Worm (Caenorhabditis elegans): ENCODE measurements around the gene C34H4.1.

C34H4.1 gene

DNA sequence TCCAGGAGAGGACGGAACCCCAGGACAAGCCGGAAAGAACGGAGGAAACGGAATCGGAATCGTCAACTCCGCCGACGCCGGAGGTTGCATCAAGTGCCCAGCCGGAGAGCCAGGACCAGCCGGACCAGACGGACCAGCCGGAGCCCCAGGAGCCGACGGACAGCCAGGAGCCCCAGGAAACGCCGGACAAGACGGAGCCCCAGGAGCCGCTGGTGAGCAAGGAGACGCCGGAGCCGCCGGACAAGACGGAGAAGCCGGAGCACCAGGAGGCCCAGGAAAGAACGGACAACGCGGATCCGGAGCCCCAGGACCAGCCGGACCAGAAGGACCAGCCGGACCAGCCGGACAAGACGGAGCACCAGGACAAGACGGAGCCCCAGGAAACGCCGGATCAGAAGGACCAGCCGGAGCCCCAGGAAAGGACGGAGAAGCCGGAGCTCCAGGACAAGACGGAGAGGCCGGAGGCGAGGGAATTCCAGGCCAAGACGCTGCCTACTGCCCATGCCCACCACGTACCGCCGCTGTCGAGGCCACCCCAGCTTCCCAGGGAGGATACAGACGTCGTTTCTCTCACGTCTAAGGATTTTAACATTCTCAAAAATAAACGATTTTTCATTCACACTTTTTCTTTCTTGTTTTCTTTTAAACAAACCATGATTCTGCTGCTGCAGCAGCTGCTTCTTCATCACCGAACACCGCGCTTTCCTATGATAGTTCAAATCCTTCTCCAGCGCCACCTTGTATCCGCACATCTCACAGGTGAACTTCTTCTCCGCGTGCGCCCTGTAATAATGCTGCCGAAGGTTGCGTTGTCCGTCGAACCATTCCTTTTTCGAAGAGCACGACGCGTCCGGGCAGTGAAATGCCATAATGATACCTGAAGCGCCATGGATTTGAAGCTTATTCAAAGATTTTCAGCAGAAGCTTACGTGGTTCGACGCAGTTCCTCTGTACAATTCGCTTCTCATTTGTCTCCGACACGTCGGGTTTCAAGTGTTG, 6.0 kb upstream of the C34H4.1 start:
- TF ChIP-seq ama-1 (optimal IDR thresholded peaks at IDR 0.05) = peak; percentile 86
- TF ChIP-seq nfya-1 (tag; optimal IDR thresholded peaks at IDR 0.05; ENCODE audit: insufficient read depth) = peak; percentile 1
- no peak for TF ChIP-seq nhr-77 (tag; optimal IDR thresholded peaks at IDR 0.05)
- peak; percentile 65 for TF ChIP-seq nhr-25 (tag; optimal IDR thresholded peaks at IDR 0.05)

- no peak for TF ChIP-seq daf-12 (tag; optimal IDR thresholded peaks at IDR 0.05)
- no peak for TF ChIP-seq nhr-25 (tag; optimal IDR thresholded peaks at IDR 0.05)
- TF ChIP-seq ztf-11 (tag; optimal IDR thresholded peaks at IDR 0.05) = no peak
- no peak for TF ChIP-seq ceh-28 (tag; optimal IDR thresholded peaks at IDR 0.05)
- no peak for TF ChIP-seq R02D3.7 (tag; optimal IDR thresholded peaks at IDR 0.05)
- no peak for TF ChIP-seq egl-27 (tag; optimal IDR thresholded peaks at IDR 0.05)
- TF ChIP-seq ceh-82 (tag; optimal IDR thresholded peaks at IDR 0.05) = no peak
- TF ChIP-seq ceh-16 (tag; optimal IDR thresholded peaks at IDR 0.05) = no peak
- TF ChIP-seq nhr-28 (tag; optimal IDR thresholded peaks at IDR 0.05) = no peak
- no peak for TF ChIP-seq nhr-67 (tag; optimal IDR thresholded peaks at IDR 0.05)
- TF ChIP-seq skn-1 (tag; optimal IDR thresholded peaks at IDR 0.05) = no peak
- no peak for TF ChIP-seq nhr-77 (tag; optimal IDR thresholded peaks at IDR 0.05)
- TF ChIP-seq pha-4 (tag; optimal IDR thresholded peaks at IDR 0.05) = no peak
- TF ChIP-seq aly-2 (tag; optimal IDR thresholded peaks at IDR 0.05) = no peak
These were observed 5.2 kb upstream of the C34H4.1 start, which contains the start of gene C34H4.5 for ce11 chrIV:1550131-1550530. Gene C34H4.5, minus strand, starts transcription at chrIV:1550231.

ce11 chrIV:1550578-1550977, 4.8 kb upstream of the C34H4.1 start, which contains the start of gene tag-244:
Gene tag-244, plus strand, starts transcription at chrIV:1550878.
- no peak for TF ChIP-seq nfya-1 (tag; optimal IDR thresholded peaks at IDR 0.05; ENCODE audit: insufficient read depth)
- TF ChIP-seq elt-2 (tag; optimal IDR thresholded peaks at IDR 0.05) = peak; percentile 19

- peak; percentile 53 for TF ChIP-seq pqm-1 (tag; optimal IDR thresholded peaks at IDR 0.05)
- no peak for TF ChIP-seq nhr-11 (tag; optimal IDR thresholded peaks at IDR 0.05)
- TF ChIP-seq elt-2 (tag; optimal IDR thresholded peaks at IDR 0.05) = peak; percentile 62
These were observed 2.0 kb upstream of the C34H4.1 start, which contains the start of gene C34H4.2 for ce11 chrIV:1553195-1553918. Gene C34H4.2, plus strand, starts transcription at chrIV:1553752.

- TF ChIP-seq daf-12 (tag; optimal IDR thresholded peaks at IDR 0.05) = no peak
- peak; percentile 39 for TF ChIP-seq pha-4 (tag; optimal IDR thresholded peaks at IDR 0.05)
- peak; percentile 68 for TF ChIP-seq elt-2 (tag; optimal IDR thresholded peaks at IDR 0.05)
- TF ChIP-seq ceh-16 (tag; optimal IDR thresholded peaks at IDR 0.05) = no peak
- no peak for TF ChIP-seq R02D3.7 (tag; optimal IDR thresholded peaks at IDR 0.05)
- no peak for TF ChIP-seq mdl-1 (tag; optimal IDR thresholded peaks at IDR 0.05)
- no peak for TF ChIP-seq hmg-11 (tag; optimal IDR thresholded peaks at IDR 0.05)
- no peak for TF ChIP-seq ceh-82 (tag; optimal IDR thresholded peaks at IDR 0.05)
- TF ChIP-seq ama-1 (optimal IDR thresholded peaks at IDR 0.05) = no peak
- TF ChIP-seq jun-1 (tag; optimal IDR thresholded peaks at IDR 0.05) = no peak
- no peak for TF ChIP-seq egl-27 (tag; optimal IDR thresholded peaks at IDR 0.05)
- peak; percentile 28 for TF ChIP-seq pqm-1 (tag; optimal IDR thresholded peaks at IDR 0.05)
These were observed 4.6 kb downstream of the C34H4.1 start, which contains the start of gene Y41D4B.17 for ce11 chrIV:1559931-1560330. Gene Y41D4B.17, plus strand, starts transcription at chrIV:1560104.

DNA sequence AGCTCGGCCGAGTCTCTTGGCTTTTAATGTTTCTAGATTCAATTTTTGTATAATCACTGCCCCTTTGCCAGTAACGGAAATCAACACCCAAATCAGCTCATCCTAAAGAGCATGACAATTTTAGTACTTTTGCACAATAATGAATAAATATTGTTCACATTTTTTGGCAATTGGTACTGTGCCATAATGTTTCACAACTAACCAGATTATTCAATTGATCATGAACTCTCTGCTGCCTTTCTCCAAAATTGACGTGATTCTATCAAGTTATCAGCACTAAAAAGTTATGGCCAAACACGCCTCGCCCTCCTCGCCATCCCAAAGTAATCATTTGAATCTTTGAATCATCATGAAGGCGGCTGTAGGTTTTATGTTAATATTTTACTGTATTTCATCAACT, 6.5 kb downstream of the C34H4.1 start, which contains the start of gene hpo-6:
Gene hpo-6 (plus strand): TSS at position 301 of the 400 bp plus-strand sequence.
- TF ChIP-seq ztf-4 (tag; optimal IDR thresholded peaks at IDR 0.05) (no peak), pqm-1 (tag; optimal IDR thresholded peaks at IDR 0.05) (peak; percentile 2), elt-2 (tag; optimal IDR thresholded peaks at IDR 0.05) (peak; percentile 20), egl-27 (tag; optimal IDR thresholded peaks at IDR 0.05) (no peak), ztf-11 (tag; optimal IDR thresholded peaks at IDR 0.05) (no peak), lin-39 (tag; optimal IDR thresholded peaks at IDR 0.05) (no peak), ama-1 (optimal IDR thresholded peaks at IDR 0.05) (no peak), skn-1 (tag; optimal IDR thresholded peaks at IDR 0.05) (no peak), unc-62 (GFP tag; optimal IDR thresholded peaks at IDR 0.05) (no peak), elt-1 (tag; optimal IDR thresholded peaks at IDR 0.05) (no peak), mml-1 (tag; optimal IDR thresholded peaks at IDR 0.05) (no peak), ceh-82 (tag; optimal IDR thresholded peaks at IDR 0.05) (no peak), R02D3.7 (tag; optimal IDR thresholded peaks at IDR 0.05) (no peak), nhr-43 (tag; optimal IDR thresholded peaks at IDR 0.05; ENCODE audit: poor library complexity, severe bottlenecking) (no peak), fos-1 (tag; optimal IDR thresholded peaks at IDR 0.05) (no peak), fkh-2 (tag; optimal IDR thresholded peaks at IDR 0.05) (no peak), nhr-76 (tag; optimal IDR thresholded peaks at IDR 0.05) (no peak), nhr-23 (tag; optimal IDR thresholded peaks at IDR 0.05) (no peak)
